Worm (Caenorhabditis elegans) whole organism, late embryonic: ENCODE results near the gene egl-6.

Experiments
- C38D4.7 ChIP-seq: fragments of 200-800 bp; sonication (Bioruptor generic); optimal IDR thresholded peaks from 2 replicates; lab custom pipeline; 2018; ENCODE audit warnings: mild to moderate bottlenecking, missing genetic modification characterization, moderate library complexity, missing compliant biosample characterization
- ceh-22 ChIP-seq: sonication (generic microtip); optimal IDR thresholded peaks from 2 replicates; lab custom pipeline; 2017; ENCODE audit warnings: missing biosample characterization, missing genetic modification characterization
- ets-4 ChIP-seq: sonication (generic microtip); optimal IDR thresholded peaks from 2 replicates; lab custom pipeline; 2016; ENCODE audit warnings: missing genetic modification characterization, missing compliant biosample characterization
- lin-11 ChIP-seq: fragments of 200-800 bp; sonication (Bioruptor generic); optimal IDR thresholded peaks from 2 replicates; lab custom pipeline; 2018; ENCODE audit warnings: mild to moderate bottlenecking, missing genetic modification characterization, missing compliant biosample characterization
- pax-1 ChIP-seq: fragments of 150-350 bp; optimal IDR thresholded peaks from 2 replicates; lab custom pipeline; 2014; ENCODE audit warnings: missing biosample characterization, missing genetic modification characterization
- pha-4 ChIP-seq: fragments of 150-350 bp; optimal IDR thresholded peaks from 2 replicates; lab custom pipeline; 2018; ENCODE audit warnings: missing biosample characterization, missing genetic modification reagents, missing genetic modification characterization
- sox-4 ChIP-seq: sonication (generic microtip); optimal IDR thresholded peaks from 2 replicates; lab custom pipeline; 2017; ENCODE audit warnings: mild to moderate bottlenecking, missing genetic modification characterization, inconsistent platforms, missing compliant biosample characterization
- ttx-3 ChIP-seq: sonication (generic microtip); optimal IDR thresholded peaks from 2 replicates; lab custom pipeline; 2016; ENCODE audit warnings: missing genetic modification reagents, missing genetic modification characterization, missing compliant biosample characterization

- TF ChIP-seq ceh-22 (tag; lab: Kevin White, UChicago): no peak
- no peak for TF ChIP-seq C38D4.7 (GFP tag; lab: Kevin White, UChicago)
- TF ChIP-seq ttx-3 (tag; lab: Kevin White, UChicago): no peak
- TF ChIP-seq pax-1: no peak
- no peak for TF ChIP-seq lin-11 (tag; lab: Kevin White, UChicago)
- TF ChIP-seq sox-4: no peak
- TF ChIP-seq ets-4: no peak
- no peak for TF ChIP-seq pha-4 (tag; lab: Kevin White, UChicago)
These were observed 44.8 kb downstream of the egl-6 start for ce11 chrX:5975726-5976125.
